Fruit fly (Drosophila melanogaster): ENCODE data around the gene CG42240.

- TF ChIP-seq CG17806 (tag; optimal IDR thresholded peaks at IDR 0.05) (no peak), CG14655 (GFP tag; optimal IDR thresholded peaks at IDR 0.05) (no peak), CG13204 (GFP tag; optimal IDR thresholded peaks at IDR 0.05) (no peak), CG9948 (tag; optimal IDR thresholded peaks at IDR 0.05) (no peak), CG15710 (tag; optimal IDR thresholded peaks at IDR 0.05) (no peak), Pif1A (GFP tag; optimal IDR thresholded peaks at IDR 0.05) (no peak), Pif1B (GFP tag; optimal IDR thresholded peaks at IDR 0.05) (no peak), Ets98B (GFP tag; IDR thresholded peaks at IDR 0.05) (no peak), EcR (GFP tag; optimal IDR thresholded peaks at IDR 0.05) (no peak), CG12605 (GFP tag; IDR thresholded peaks at IDR 0.05) (no peak), fd96Ca (GFP tag; IDR thresholded peaks at IDR 0.05) (no peak), D1 (tag; optimal IDR thresholded peaks at IDR 0.05) (no peak), CG34367 (tag; optimal IDR thresholded peaks at IDR 0.05) (no peak)
Observed at dm6 chrX:6350213-6350679, 19.6 kb downstream of the CG42240 start, which contains the start of the genes ND-B16.6 and kdn.

Measured in whole organism, pupa.